Fruit fly (Drosophila melanogaster) whole organism, pupa: ENCODE results near the gene Rala.
A peak's percentile ranks its signal among the peaks of the same experiment; 100 is the strongest.

Experiments used
- CG10348 ChIP-seq: fragments of 200-800 bp; sonication (Bioruptor generic); IDR thresholded peaks from 2 replicates; pipeline ENCODE4 v1.3.6; 2022; ENCODE audit warnings: missing biosample characterization, missing genetic modification characterization
- CG12605 ChIP-seq: fragments of 200-800 bp; sonication (Bioruptor generic); IDR thresholded peaks from 2 replicates; pipeline ENCODE4 v1.3.6; 2022; ENCODE audit warnings: missing biosample characterization, missing genetic modification characterization
- CG13204 ChIP-seq: fragments of 200-800 bp; sonication (Bioruptor generic); optimal IDR thresholded peaks from 2 replicates; lab custom pipeline; 2018; ENCODE audit warnings: missing biosample characterization, mild to moderate bottlenecking, missing genetic modification characterization, moderate library complexity
- CG14655 ChIP-seq: fragments of 200-800 bp; sonication (Bioruptor generic); optimal IDR thresholded peaks from 3 replicates; lab custom pipeline; 2017; ENCODE audit warnings: mild to moderate bottlenecking, missing biosample characterization, missing genetic modification reagents, missing genetic modification characterization
- CG15710 ChIP-seq: fragments of 200-800 bp; sonication (Bioruptor generic); optimal IDR thresholded peaks from 2 replicates; lab custom pipeline; 2018; ENCODE audit warnings: missing biosample characterization, mild to moderate bottlenecking, missing genetic modification characterization, moderate library complexity
- CG17806 ChIP-seq: fragments of 200-800 bp; sonication (Bioruptor generic); optimal IDR thresholded peaks from 2 replicates; lab custom pipeline; 2018; ENCODE audit warnings: missing biosample characterization, mild to moderate bottlenecking, missing genetic modification characterization, moderate library complexity
- CG32121 ChIP-seq: fragments of 200-800 bp; sonication (Bioruptor generic); IDR thresholded peaks from 2 replicates; pipeline ENCODE4 v1.3.6; 2022; ENCODE audit warnings: missing biosample characterization, missing genetic modification characterization
- CG34367 ChIP-seq: fragments of 200-800 bp; sonication (Bioruptor generic); optimal IDR thresholded peaks from 2 replicates; lab custom pipeline; 2018; ENCODE audit warnings: missing biosample characterization, mild to moderate bottlenecking, missing genetic modification characterization
- CG4496 ChIP-seq: fragments of 200-800 bp; sonication (Bioruptor generic); IDR thresholded peaks from 3 replicates; pipeline ENCODE4 v1.3.6; 2022; ENCODE audit warnings: missing biosample characterization, missing genetic modification characterization
- CG8159 ChIP-seq: fragments of 200-800 bp; sonication (Bioruptor generic); optimal IDR thresholded peaks from 3 replicates; lab custom pipeline; 2018; ENCODE audit warnings: missing biosample characterization, mild to moderate bottlenecking, missing genetic modification characterization, moderate library complexity
- CG8301 ChIP-seq: fragments of 200-800 bp; sonication (Bioruptor generic); optimal IDR thresholded peaks from 2 replicates; lab custom pipeline; 2018; ENCODE audit warnings: missing biosample characterization, mild to moderate bottlenecking, missing genetic modification characterization
- CG9948 ChIP-seq: fragments of 200-800 bp; sonication (Bioruptor generic); optimal IDR thresholded peaks from 2 replicates; lab custom pipeline; 2018; ENCODE audit warnings: missing biosample characterization, mild to moderate bottlenecking, missing genetic modification characterization, moderate library complexity
- D1 ChIP-seq: fragments of 200-800 bp; sonication (Bioruptor generic); optimal IDR thresholded peaks from 2 replicates; lab custom pipeline; 2018; ENCODE audit warnings: missing biosample characterization, mild to moderate bottlenecking, missing genetic modification characterization, moderate library complexity
- EcR ChIP-seq: fragments of 200-800 bp; sonication (Bioruptor generic); optimal IDR thresholded peaks from 3 replicates; lab custom pipeline; 2019; ENCODE audit warnings: missing biosample characterization, missing genetic modification characterization, mild to moderate bottlenecking, moderate library complexity, missing genetic modification reagents
- Ets98B ChIP-seq: fragments of 200-800 bp; sonication (Bioruptor generic); IDR thresholded peaks from 2 replicates; pipeline ENCODE4 v1.3.6; 2022; ENCODE audit warnings: missing biosample characterization, missing genetic modification characterization
- Pif1A ChIP-seq: fragments of 200-800 bp; sonication (Bioruptor generic); optimal IDR thresholded peaks from 3 replicates; lab custom pipeline; 2016; ENCODE audit warnings: missing biosample characterization, missing genetic modification characterization
- Pif1B ChIP-seq: fragments of 200-800 bp; sonication (Bioruptor generic); optimal IDR thresholded peaks from 3 replicates; lab custom pipeline; 2016; ENCODE audit warnings: missing biosample characterization, missing genetic modification characterization
- Snoo ChIP-seq: fragments of 200-800 bp; sonication (Bioruptor generic); optimal IDR thresholded peaks from 3 replicates; lab custom pipeline; 2017; ENCODE audit warnings: missing biosample characterization, mild to moderate bottlenecking, missing genetic modification characterization, inconsistent platforms
- fd96Ca ChIP-seq: fragments of 200-800 bp; sonication (Bioruptor generic); IDR thresholded peaks from 3 replicates; pipeline ENCODE4 v1.3.6; 2022; ENCODE audit warnings: missing biosample characterization, missing genetic modification characterization
- gl ChIP-seq: fragments of 200-800 bp; sonication (Bioruptor generic); optimal IDR thresholded peaks from 2 replicates; lab custom pipeline; 2018; ENCODE audit warnings: missing biosample characterization, mild to moderate bottlenecking, missing genetic modification characterization
- rn ChIP-seq: fragments of 200-800 bp; sonication (Bioruptor generic); IDR thresholded peaks from 2 replicates; pipeline ENCODE4 v1.3.6; 2022; ENCODE audit warnings: missing biosample characterization, missing genetic modification characterization

Gene Rala

dm6 chrX:3743005-3743890, 23.8 kb upstream of the Rala start:
- peak; percentile 93 for TF ChIP-seq CG4496
- peak; percentile 90 for TF ChIP-seq CG14655
- TF ChIP-seq gl (tag; lab: Kevin White, UChicago), result peak; percentile 79
- peak; percentile 65 for TF ChIP-seq fd96Ca (GFP tag; lab: Robert Waterston, UW)
- TF ChIP-seq Ets98B (GFP tag; lab: Robert Waterston, UW), result peak; percentile 89
- peak; percentile 70 for TF ChIP-seq CG12605 (GFP tag; lab: Robert Waterston, UW)
- TF ChIP-seq CG10348 (GFP tag; lab: Robert Waterston, UW), result peak; percentile 54
- peak; percentile 90 for TF ChIP-seq CG34367 (tag; lab: Kevin White, UChicago)
- peak; percentile 89 for TF ChIP-seq CG32121 (GFP tag; lab: Robert Waterston, UW)
- TF ChIP-seq CG15710 (tag; lab: Kevin White, UChicago), result peak; percentile 89
- TF ChIP-seq Pif1A (GFP tag; lab: Kevin White, UChicago), result peak; percentile 83
- TF ChIP-seq Pif1B (GFP tag; lab: Kevin White, UChicago), result peak; percentile 46
- peak; percentile 92 for TF ChIP-seq EcR (GFP tag; lab: Kevin White, UChicago)
- TF ChIP-seq CG13204 (GFP tag; lab: Kevin White, UChicago), result no peak
- TF ChIP-seq CG8301 (tag; lab: Kevin White, UChicago), result peak; percentile 91
- peak; percentile 87 for TF ChIP-seq CG17806 (tag; lab: Kevin White, UChicago)
- TF ChIP-seq rn, result peak; percentile 68
- TF ChIP-seq Snoo (tag; lab: Kevin White, UChicago), result peak; percentile 83
- TF ChIP-seq CG8159 (tag; lab: Kevin White, UChicago), result peak; percentile 90
- TF ChIP-seq D1 (tag; lab: Kevin White, UChicago), result peak; percentile 69
- peak; percentile 86 for TF ChIP-seq CG9948 (tag; lab: Kevin White, UChicago)

dm6 chrX:3742723-3743004, 23.2 kb upstream of the Rala start:
- TF ChIP-seq CG34367 (tag; lab: Kevin White, UChicago) (no peak), CG12605 (GFP tag; lab: Robert Waterston, UW) (no peak), D1 (tag; lab: Kevin White, UChicago) (no peak), Pif1B (GFP tag; lab: Kevin White, UChicago) (no peak), CG8301 (tag; lab: Kevin White, UChicago) (no peak), CG4496 (no peak), CG17806 (tag; lab: Kevin White, UChicago) (no peak), CG32121 (GFP tag; lab: Robert Waterston, UW) (no peak), CG15710 (tag; lab: Kevin White, UChicago) (no peak), fd96Ca (GFP tag; lab: Robert Waterston, UW) (no peak), Snoo (tag; lab: Kevin White, UChicago) (no peak), CG8159 (tag; lab: Kevin White, UChicago) (no peak)

- TF ChIP-seq Snoo (tag; lab: Kevin White, UChicago) (peak; percentile 99), CG15710 (tag; lab: Kevin White, UChicago) (peak; percentile 98), CG9948 (tag; lab: Kevin White, UChicago) (peak; percentile 97), CG8301 (tag; lab: Kevin White, UChicago) (peak; percentile 98), Pif1A (GFP tag; lab: Kevin White, UChicago) (peak; percentile 98), CG32121 (GFP tag; lab: Robert Waterston, UW) (peak; percentile 99), rn (peak; percentile 98), CG17806 (tag; lab: Kevin White, UChicago) (peak; percentile 97), fd96Ca (GFP tag; lab: Robert Waterston, UW) (peak; percentile 99), CG14655 (peak; percentile 98), EcR (GFP tag; lab: Kevin White, UChicago) (no peak), CG34367 (tag; lab: Kevin White, UChicago) (peak; percentile 98), CG4496 (peak; percentile 100), D1 (tag; lab: Kevin White, UChicago) (peak; percentile 84), gl (tag; lab: Kevin White, UChicago) (peak; percentile 95), CG10348 (GFP tag; lab: Robert Waterston, UW) (peak; percentile 96), Ets98B (GFP tag; lab: Robert Waterston, UW) (peak; percentile 100), Pif1B (GFP tag; lab: Kevin White, UChicago) (peak; percentile 97), CG13204 (GFP tag; lab: Kevin White, UChicago) (peak; percentile 95), CG12605 (GFP tag; lab: Robert Waterston, UW) (peak; percentile 99), CG8159 (tag; lab: Kevin White, UChicago) (peak; percentile 98)
These were observed 22.7 kb upstream of the Rala start for dm6 chrX:3742002-3742722.

dm6 chrX:3741611-3742001, 22.2 kb upstream of the Rala start:
- TF ChIP-seq Ets98B (GFP tag; lab: Robert Waterston, UW) (no peak), CG15710 (tag; lab: Kevin White, UChicago) (no peak), CG8301 (tag; lab: Kevin White, UChicago) (no peak), EcR (GFP tag; lab: Kevin White, UChicago) (no peak)
